Worm (Caenorhabditis elegans): ENCODE measurements around the gene oac-57.
A peak's percentile ranks its signal among the peaks of the same experiment; 100 is the strongest.

oac-57 gene

DNA sequence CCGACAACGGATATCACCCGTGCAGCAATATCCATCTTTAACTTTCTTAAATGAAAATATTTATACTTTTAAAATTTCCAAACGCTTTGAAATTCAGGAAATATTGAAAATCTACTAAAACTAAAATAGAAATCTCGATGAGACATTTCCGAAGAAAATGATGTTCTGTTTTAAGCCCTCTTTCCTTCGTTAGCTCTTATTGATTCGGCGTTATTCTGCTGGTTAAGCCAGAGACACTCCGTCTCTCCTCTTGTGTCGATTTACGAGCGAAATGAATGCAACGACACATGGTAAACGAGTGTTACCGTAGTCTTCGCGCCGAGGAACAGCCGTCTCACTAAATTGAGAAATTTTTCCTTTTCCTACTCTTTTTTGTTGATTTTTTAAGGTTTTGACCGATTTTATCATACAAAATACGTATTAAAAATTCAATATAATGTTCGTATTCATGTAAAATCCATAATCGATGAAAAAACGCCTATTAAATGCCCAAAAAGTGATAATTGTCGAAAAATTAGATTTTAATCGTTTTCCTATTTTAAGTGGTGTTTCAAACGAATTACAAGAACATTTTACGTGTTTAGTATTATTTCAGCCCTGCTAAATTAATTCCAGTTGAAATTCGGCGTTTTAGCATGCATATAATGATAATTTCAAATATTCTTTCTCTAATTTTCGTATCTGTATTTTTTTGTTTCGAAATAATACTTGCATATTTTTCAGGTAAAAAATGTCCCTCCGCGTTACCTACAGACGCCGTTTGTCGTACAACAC is 39.2 kb downstream of the oac-57 start, which contains the start of the genes ppm-1.H and rpl-34 (continued):
- TF ChIP-seq lin-14 (GFP tag; optimal IDR thresholded peaks at IDR 0.05) (peak; percentile 71), lsy-2 (tag; optimal IDR thresholded peaks at IDR 0.05) (peak; percentile 96 to 98), nhr-76 (tag; optimal IDR thresholded peaks at IDR 0.05) (no peak), sox-4 (tag; optimal IDR thresholded peaks at IDR 0.05) (no peak), fos-1 (tag; optimal IDR thresholded peaks at IDR 0.05) (peak; percentile 9), mep-1 (tag; optimal IDR thresholded peaks at IDR 0.05) (peak; percentile 73), ceh-82 (tag; optimal IDR thresholded peaks at IDR 0.05) (peak in 2 of 3 experiments; percentile 27 to 84), xbp-1 (tag; optimal IDR thresholded peaks at IDR 0.05) (peak; percentile 65), sptf-1 (tag; optimal IDR thresholded peaks at IDR 0.05) (no peak), rnt-1 (tag; optimal IDR thresholded peaks at IDR 0.05) (peak; percentile 55), ets-5 (GFP tag; IDR thresholded peaks at IDR 0.05) (no peak), fkh-4 (tag; optimal IDR thresholded peaks at IDR 0.05; ENCODE audit: borderline replicate concordance) (no peak), unc-62 (GFP tag; optimal IDR thresholded peaks at IDR 0.05) (no peak)

DNA sequence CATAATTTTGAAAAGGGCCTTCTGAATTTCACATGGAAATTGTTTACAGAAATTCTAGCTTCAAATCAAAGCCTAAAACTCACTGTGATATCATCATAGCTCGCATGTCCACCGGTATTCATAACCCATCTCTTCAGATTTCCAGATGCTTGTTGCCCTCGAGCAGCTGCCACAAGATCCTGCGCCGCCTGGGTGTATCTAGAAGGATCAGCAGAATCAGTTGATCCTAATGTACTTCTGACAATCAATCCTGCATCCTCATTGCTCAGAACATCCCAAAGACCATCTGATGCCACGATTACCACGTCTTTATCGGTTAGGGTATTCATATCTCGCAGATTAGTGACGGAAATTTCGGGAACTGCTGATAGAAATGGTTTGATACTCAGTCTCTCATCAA is 41.7 kb downstream of the oac-57 start:
- TF ChIP-seq unc-86 (tag; optimal IDR thresholded peaks at IDR 0.05) (no peak), egl-13 (tag; optimal IDR thresholded peaks at IDR 0.05) (no peak), F16B12.6 (tag; optimal IDR thresholded peaks at IDR 0.05) (no peak), aly-2 (tag; optimal IDR thresholded peaks at IDR 0.05) (no peak), lin-15B (tag; optimal IDR thresholded peaks at IDR 0.05) (no peak), zip-4 (GFP tag; optimal IDR thresholded peaks at IDR 0.05) (no peak), snu-23 (GFP tag; optimal IDR thresholded peaks at IDR 0.05) (no peak), hpl-2 (GFP tag; optimal IDR thresholded peaks at IDR 0.05) (no peak), nhr-76 (tag; optimal IDR thresholded peaks at IDR 0.05) (no peak), blmp-1 (tag; optimal IDR thresholded peaks at IDR 0.05) (no peak), snpc-4 (tag; optimal IDR thresholded peaks at IDR 0.05) (no peak), lir-3 (tag; optimal IDR thresholded peaks at IDR 0.05; ENCODE audit: poor library complexity) (no peak), vab-15 (tag; optimal IDR thresholded peaks at IDR 0.05) (no peak), unc-98 (GFP tag; IDR thresholded peaks at IDR 0.05) (no peak), tlp-1 (tag; optimal IDR thresholded peaks at IDR 0.05) (no peak), alr-1 (tag; optimal IDR thresholded peaks at IDR 0.05; ENCODE audit: borderline replicate concordance) (no peak), sup-37 (GFP tag; optimal IDR thresholded peaks at IDR 0.05) (no peak)

ce11 chrIV:12261353-12261752 is 46.3 kb downstream of the oac-57 start, which contains the start of gene sre-14:
sre-14 (minus strand) TSS chrIV:12261453.
- TF ChIP-seq fkh-8 (tag; optimal IDR thresholded peaks at IDR 0.05) (no peak), dsc-1 (tag; optimal IDR thresholded peaks at IDR 0.05) (peak; percentile 22), tbx-2 (tag; optimal IDR thresholded peaks at IDR 0.05) (no peak)

DNA sequence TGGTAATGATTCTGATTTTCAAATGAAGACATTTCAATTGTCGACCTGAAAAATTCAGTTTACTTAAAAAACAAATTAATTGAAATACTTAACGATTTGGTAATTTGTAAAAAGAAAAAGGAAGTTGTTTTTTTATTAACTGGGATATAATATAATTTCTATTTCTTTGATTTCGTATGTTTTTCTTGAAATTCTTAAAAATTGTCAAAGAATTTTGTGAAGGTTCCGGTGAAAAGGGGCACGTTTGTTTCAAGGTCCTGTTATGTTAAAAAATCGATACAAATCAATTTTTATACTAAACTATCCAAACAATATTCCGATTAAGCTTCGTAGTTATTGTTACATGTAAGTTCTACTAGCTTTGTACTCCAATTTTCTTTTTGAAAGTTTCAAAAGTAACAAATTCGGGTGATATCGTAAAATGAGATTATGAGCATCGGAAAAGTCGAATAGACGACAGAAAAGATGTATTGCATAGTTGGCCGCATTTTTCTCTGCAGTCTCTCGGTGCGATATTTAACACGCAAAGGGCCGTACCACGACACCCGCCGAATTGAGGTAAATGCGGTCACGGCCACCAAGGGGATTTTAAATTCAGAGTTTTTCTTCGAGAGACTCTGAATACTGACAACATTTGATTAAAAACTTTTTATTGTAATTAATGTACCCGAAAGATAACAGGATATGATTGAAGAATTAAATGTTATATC is 48.3 kb downstream of the oac-57 start, which contains the start of gene Y39C12A.9:
Gene Y39C12A.9 (minus strand): TSS at position 51 of the 710 bp plus-strand sequence.
- peak in 1 of 3 experiments; percentile 20 for TF ChIP-seq dpl-1 (GFP tag; optimal IDR thresholded peaks at IDR 0.05)
- no peak for TF ChIP-seq hlh-17 (GFP tag; optimal IDR thresholded peaks at IDR 0.05; ENCODE audit: borderline replicate concordance)
- no peak for TF ChIP-seq isw-1 (GFP tag; IDR thresholded peaks at IDR 0.05)
- no peak for TF ChIP-seq unc-62 (GFP tag; optimal IDR thresholded peaks at IDR 0.05)
- TF ChIP-seq ceh-82 (tag; optimal IDR thresholded peaks at IDR 0.05), result peak in 1 of 3 experiments; percentile 4
- TF ChIP-seq efl-1 (optimal IDR thresholded peaks at IDR 0.05), result peak in 1 of 2 experiments; percentile 44
- TF ChIP-seq efl-1 (GFP tag; optimal IDR thresholded peaks at IDR 0.05 in 1 of 2), result no peak
- TF ChIP-seq sptf-1 (tag; optimal IDR thresholded peaks at IDR 0.05), result no peak
- peak in 1 of 2 experiments; percentile 49 for TF ChIP-seq lsy-2 (tag; optimal IDR thresholded peaks at IDR 0.05)
- TF ChIP-seq rnt-1 (tag; optimal IDR thresholded peaks at IDR 0.05), result peak; percentile 53
- no peak for TF ChIP-seq nhr-84 (tag; optimal IDR thresholded peaks at IDR 0.05)
